Fruit fly (Drosophila melanogaster): ENCODE measurements around the gene Sfp36F.

Gene Sfp36F

DNA sequence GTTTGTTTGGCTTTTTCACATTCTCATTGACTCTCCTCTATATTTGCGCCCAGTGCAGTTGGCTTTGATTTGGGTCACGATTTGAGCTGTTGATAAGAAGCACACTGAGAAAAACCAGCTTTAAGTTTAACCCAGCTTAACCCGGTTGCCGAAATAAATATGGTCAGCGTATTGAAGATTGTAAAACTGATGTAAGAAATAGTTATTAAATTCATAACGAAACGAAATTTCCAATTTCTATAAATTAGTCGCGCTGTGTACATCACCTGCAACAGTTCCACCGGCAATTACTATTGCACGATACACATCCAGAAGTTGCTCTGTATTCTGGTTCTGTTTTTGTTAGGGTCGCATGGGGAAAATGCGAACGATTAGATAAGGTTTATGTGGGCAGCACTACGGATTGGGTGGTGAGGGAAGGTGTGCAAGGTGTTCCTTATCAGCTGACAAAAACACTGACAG is 32.8 kb downstream of the Sfp36F start (continued):
- TF ChIP-seq net (GFP tag; optimal IDR thresholded peaks at IDR 0.05) (peak; percentile 45), lz (GFP tag; optimal IDR thresholded peaks at IDR 0.05) (peak; percentile 54), CG10669 (GFP tag; optimal IDR thresholded peaks at IDR 0.05) (peak; percentile 44), Met (GFP tag; optimal IDR thresholded peaks at IDR 0.05) (peak; percentile 70), Blimp-1 (GFP tag; optimal IDR thresholded peaks at IDR 0.05) (no peak), Sox15 (GFP tag; optimal IDR thresholded peaks at IDR 0.05) (peak; percentile 23), fkh (GFP tag; optimal IDR thresholded peaks at IDR 0.05) (peak; percentile 65), Lpt (GFP tag; optimal IDR thresholded peaks at IDR 0.05) (peak; percentile 54), Smox (GFP tag; optimal IDR thresholded peaks at IDR 0.05) (peak; percentile 26), CG6854 (GFP tag; optimal IDR thresholded peaks at IDR 0.05) (no peak), Hr4 (GFP tag; optimal IDR thresholded peaks at IDR 0.05) (peak; percentile 78), CG7368 (GFP tag; optimal IDR thresholded peaks at IDR 0.05) (peak; percentile 51), acj6 (GFP tag; optimal IDR thresholded peaks at IDR 0.05) (peak; percentile 71), Hr38 (GFP tag; optimal IDR thresholded peaks at IDR 0.05) (no peak), Sox102F (GFP tag; optimal IDR thresholded peaks at IDR 0.05) (peak; percentile 40), CG3919 (GFP tag; optimal IDR thresholded peaks at IDR 0.05) (peak; percentile 63), CG34406 (GFP tag; optimal IDR thresholded peaks at IDR 0.05) (peak; percentile 55), ss (GFP tag; optimal IDR thresholded peaks at IDR 0.05) (no peak), CG8632 (GFP tag; optimal IDR thresholded peaks at IDR 0.05) (peak; percentile 41), pdm3 (GFP tag; optimal IDR thresholded peaks at IDR 0.05) (peak; percentile 69), fd59A (GFP tag; optimal IDR thresholded peaks at IDR 0.05) (no peak), CG6163 (GFP tag; IDR thresholded peaks at IDR 0.05) (peak; percentile 86)

dm6 chr2L:18327007-18327406 is 34.7 kb downstream of the Sfp36F start:
- TF ChIP-seq CG3032 (tag; optimal IDR thresholded peaks at IDR 0.05), result no peak

dm6 chr2L:18327592-18328078 is 35.3 kb downstream of the Sfp36F start:
- TF ChIP-seq CG6276 (GFP tag; optimal IDR thresholded peaks at IDR 0.05) (peak; percentile 80), CG7368 (GFP tag; optimal IDR thresholded peaks at IDR 0.05) (peak; percentile 62), cyc (GFP tag; optimal IDR thresholded peaks at IDR 0.05) (peak; percentile 4), dsx (GFP tag; optimal IDR thresholded peaks at IDR 0.05; ENCODE audit: poor library complexity, severe bottlenecking) (peak; percentile 81), Eip93F (GFP tag; optimal IDR thresholded peaks at IDR 0.05) (peak; percentile 12), Lpt (GFP tag; optimal IDR thresholded peaks at IDR 0.05) (peak; percentile 5), esn (GFP tag; optimal IDR thresholded peaks at IDR 0.05) (peak; percentile 55), CG6854 (GFP tag; optimal IDR thresholded peaks at IDR 0.05) (peak; percentile 83), CG8632 (GFP tag; optimal IDR thresholded peaks at IDR 0.05) (peak; percentile 78), CG15336 (GFP tag; IDR thresholded peaks at IDR 0.05) (peak; percentile 65), Eip75B (GFP tag; optimal IDR thresholded peaks at IDR 0.05) (peak; percentile 66), CG11294 (GFP tag; IDR thresholded peaks at IDR 0.05) (no peak), pdm3 (GFP tag; optimal IDR thresholded peaks at IDR 0.05) (peak; percentile 67), Met (GFP tag; optimal IDR thresholded peaks at IDR 0.05) (peak; percentile 70), svp (GFP tag) (peak; percentile 52), ss (GFP tag; optimal IDR thresholded peaks at IDR 0.05) (peak; percentile 93 to 96), achi (GFP tag; optimal IDR thresholded peaks at IDR 0.05) (peak; percentile 71), salr (GFP tag; optimal IDR thresholded peaks at IDR 0.05) (peak; percentile 46 to 74), Smox (GFP tag; optimal IDR thresholded peaks at IDR 0.05) (peak; percentile 39), CG4318 (GFP tag; optimal IDR thresholded peaks at IDR 0.05) (no peak), CG8119 (GFP tag; IDR thresholded peaks at IDR 0.05) (peak; percentile 76), net (GFP tag; optimal IDR thresholded peaks at IDR 0.05) (peak; percentile 88), vri (GFP tag; optimal IDR thresholded peaks at IDR 0.05) (peak; percentile 78), fkh (GFP tag; optimal IDR thresholded peaks at IDR 0.05) (peak; percentile 89), CG1621 (tag; optimal IDR thresholded peaks at IDR 0.05) (peak; percentile 39), Ets96B (tag; optimal IDR thresholded peaks at IDR 0.05) (peak; percentile 80), Sox14 (GFP tag; optimal IDR thresholded peaks at IDR 0.05) (peak; percentile 46), fd85E (GFP tag; optimal IDR thresholded peaks at IDR 0.05) (peak; percentile 49), eg (GFP tag; IDR thresholded peaks at IDR 0.05) (peak; percentile 80; the same call in 2 of the 3 replicates), CG6792 (GFP tag; optimal IDR thresholded peaks at IDR 0.05) (peak; percentile 62), CG9139 (GFP tag; optimal IDR thresholded peaks at IDR 0.05) (peak; percentile 94), Ets21C (GFP tag; optimal IDR thresholded peaks at IDR 0.05) (no peak), CG16779 (tag; optimal IDR thresholded peaks at IDR 0.05) (peak; percentile 75), CG10669 (GFP tag; optimal IDR thresholded peaks at IDR 0.05) (peak; percentile 79), CG34406 (GFP tag; optimal IDR thresholded peaks at IDR 0.05) (peak; percentile 83), lz (GFP tag; optimal IDR thresholded peaks at IDR 0.05) (peak; percentile 34)
